Worm (Caenorhabditis elegans) whole organism, midembryonic: Measurements from ENCODE around the gene W05B10.4.

Source experiments
- T22C8.4 ChIP-seq: fragments of 200-800 bp; sonication (Bioruptor generic); IDR thresholded peaks from 2 replicates; pipeline ENCODE4 v1.3.6; 2022; ENCODE audit warnings: missing genetic modification characterization, missing compliant biosample characterization
- cog-1 ChIP-seq: sonication (generic microtip); optimal IDR thresholded peaks from 2 replicates; lab custom pipeline; 2016; ENCODE audit warnings: missing genetic modification characterization, missing compliant biosample characterization
- flt-1 ChIP-seq: fragments of 200-800 bp; sonication (Bioruptor generic); IDR thresholded peaks from 2 replicates; pipeline ENCODE4 v1.3.6; 2022; ENCODE audit warnings: missing genetic modification characterization, missing compliant biosample characterization
- klf-2 ChIP-seq: fragments of 200-800 bp; sonication (Bioruptor generic); conservative IDR thresholded peaks from 2 replicates; pipeline ENCODE4 v1.3.6; 2022; ENCODE audit warnings: missing genetic modification reagents, missing genetic modification characterization, missing compliant biosample characterization
- med-1 ChIP-seq: sonication (generic microtip); optimal IDR thresholded peaks from 2 replicates; lab custom pipeline; 2017; ENCODE audit warnings: missing genetic modification characterization, mild to moderate bottlenecking, missing compliant biosample characterization, antibody characterized with exemption, missing genetic modification reagents; ENCODE audit not compliant: insufficient read depth
- ref-1 ChIP-seq: fragments of 200-800 bp; sonication (Bioruptor generic); conservative IDR thresholded peaks from 2 replicates; pipeline ENCODE4 v1.3.6; 2022; ENCODE audit warnings: missing genetic modification reagents, missing genetic modification characterization, missing compliant biosample characterization
- tab-1 ChIP-seq: fragments of 200-800 bp; sonication (Bioruptor generic); IDR thresholded peaks from 2 replicates; pipeline ENCODE4 v1.3.6; 2022; ENCODE audit warnings: missing genetic modification characterization, missing compliant biosample characterization
- ztf-23 ChIP-seq: fragments of 200-800 bp; sonication (Bioruptor generic); IDR thresholded peaks from 2 replicates; pipeline ENCODE4 v1.3.6; 2022; ENCODE audit warnings: missing genetic modification reagents, missing genetic modification characterization, missing compliant biosample characterization
- ztf-29 ChIP-seq: fragments of 200-800 bp; sonication (Bioruptor generic); IDR thresholded peaks from 2 replicates; pipeline ENCODE4 v1.3.6; 2022; ENCODE audit warnings: missing genetic modification reagents, missing genetic modification characterization, missing compliant biosample characterization

Gene W05B10.4

DNA sequence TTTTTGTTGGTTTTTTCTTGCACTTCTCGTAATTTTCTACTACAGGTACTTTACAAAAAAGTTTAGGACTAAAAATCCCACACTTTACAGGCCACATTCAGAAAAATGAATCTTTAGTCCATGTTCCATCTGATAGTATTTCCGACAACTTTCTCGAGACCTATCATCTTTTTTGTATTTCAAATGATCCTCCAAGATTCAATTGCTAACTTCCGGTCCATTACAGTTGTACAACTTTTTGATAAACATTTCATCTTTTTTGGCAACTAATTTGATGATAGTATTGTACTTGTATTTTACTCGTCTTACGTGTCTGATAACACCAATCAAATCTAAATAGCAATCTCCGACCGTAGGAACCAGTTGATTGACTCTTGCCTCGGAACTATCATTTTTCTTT is 629 bp upstream of the W05B10.4 start:
- TF ChIP-seq cog-1 (tag; lab: Kevin White, UChicago) (no peak), T22C8.4 (GFP tag; lab: Robert Waterston, UW) (no peak), klf-2 (no peak)

DNA sequence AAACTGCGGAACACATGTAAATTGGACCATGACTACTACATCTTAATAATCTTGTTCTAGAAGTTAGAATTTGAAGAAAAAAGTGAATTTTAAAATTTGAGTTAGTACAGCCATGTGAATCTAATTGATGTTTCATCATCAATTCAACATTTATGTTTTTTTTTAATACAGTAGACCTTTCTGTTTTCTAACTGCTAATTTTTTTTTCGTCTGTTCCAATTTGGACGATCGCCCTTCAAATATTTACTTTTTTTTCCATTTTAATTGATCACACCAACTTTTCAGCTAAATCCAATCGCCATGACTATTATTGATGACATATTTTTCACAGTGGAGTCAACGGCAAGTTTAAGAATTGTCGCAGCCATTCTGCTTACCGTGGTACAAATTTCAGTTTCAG is 2.6 kb downstream of the W05B10.4 start, which contains the start of gene srx-116:
TSS of gene srx-116 (plus strand) at position 301 of the 400 bp plus-strand sequence.
- TF ChIP-seq tab-1 (GFP tag; lab: Robert Waterston, UW) (no peak), ztf-29 (no peak), med-1 (GFP tag; lab: Kevin White, UChicago) (no peak), cog-1 (tag; lab: Kevin White, UChicago) (no peak), flt-1 (no peak), klf-2 (no peak), ztf-23 (GFP tag; lab: Robert Waterston, UW) (no peak), T22C8.4 (GFP tag; lab: Robert Waterston, UW) (no peak), ref-1 (no peak)

DNA sequence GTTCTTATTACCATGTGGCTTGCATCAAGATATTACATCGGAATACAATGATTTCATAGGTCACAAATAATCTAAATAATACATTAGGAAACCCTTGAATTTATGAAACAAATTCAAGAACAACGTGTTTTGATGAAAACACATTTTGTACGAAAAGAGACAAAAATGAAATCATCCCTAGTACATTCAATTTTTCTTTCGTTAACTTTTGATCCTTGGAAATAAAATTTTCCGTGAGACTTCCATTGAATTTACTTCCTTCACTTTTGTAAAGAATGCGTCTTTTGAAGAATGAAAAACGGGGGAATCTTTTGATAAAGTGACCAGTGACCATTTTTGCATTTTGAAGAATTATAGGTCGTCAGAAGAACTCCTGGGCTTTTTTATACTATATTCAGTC is 5.7 kb downstream of the W05B10.4 start:
- no peak for TF ChIP-seq ref-1
- TF ChIP-seq ztf-29, result no peak
- no peak for TF ChIP-seq T22C8.4 (GFP tag; lab: Robert Waterston, UW)
- TF ChIP-seq ztf-23 (GFP tag; lab: Robert Waterston, UW), result no peak
- no peak for TF ChIP-seq flt-1
- no peak for TF ChIP-seq tab-1 (GFP tag; lab: Robert Waterston, UW)
- TF ChIP-seq cog-1 (tag; lab: Kevin White, UChicago), result no peak
- no peak for TF ChIP-seq med-1 (GFP tag; lab: Kevin White, UChicago)
- no peak for TF ChIP-seq klf-2

DNA sequence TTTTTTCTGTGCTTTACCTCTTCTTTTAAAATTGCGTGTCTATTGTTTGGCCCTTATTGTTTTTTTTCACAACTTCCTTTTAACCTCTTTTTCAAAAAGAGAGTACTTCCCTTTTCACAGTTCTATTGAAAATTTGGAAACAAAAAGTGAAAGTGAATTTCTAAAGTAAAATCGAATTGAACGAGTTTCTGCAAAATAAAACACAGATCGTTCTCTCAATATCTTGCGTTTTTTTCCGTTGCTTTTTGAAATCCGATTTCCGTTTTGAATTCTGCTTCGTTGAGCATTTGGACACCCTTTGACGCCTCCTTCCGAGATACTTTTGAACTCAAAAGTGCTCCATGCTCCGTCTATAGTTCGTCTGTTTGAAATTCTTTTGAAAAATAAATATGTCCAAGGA is 8.3 kb downstream of the W05B10.4 start:
- TF ChIP-seq flt-1 (no peak), ztf-23 (GFP tag; lab: Robert Waterston, UW) (no peak), ztf-29 (no peak), klf-2 (no peak), tab-1 (GFP tag; lab: Robert Waterston, UW) (no peak), med-1 (GFP tag; lab: Kevin White, UChicago) (no peak), ref-1 (no peak), cog-1 (tag; lab: Kevin White, UChicago) (no peak)

DNA sequence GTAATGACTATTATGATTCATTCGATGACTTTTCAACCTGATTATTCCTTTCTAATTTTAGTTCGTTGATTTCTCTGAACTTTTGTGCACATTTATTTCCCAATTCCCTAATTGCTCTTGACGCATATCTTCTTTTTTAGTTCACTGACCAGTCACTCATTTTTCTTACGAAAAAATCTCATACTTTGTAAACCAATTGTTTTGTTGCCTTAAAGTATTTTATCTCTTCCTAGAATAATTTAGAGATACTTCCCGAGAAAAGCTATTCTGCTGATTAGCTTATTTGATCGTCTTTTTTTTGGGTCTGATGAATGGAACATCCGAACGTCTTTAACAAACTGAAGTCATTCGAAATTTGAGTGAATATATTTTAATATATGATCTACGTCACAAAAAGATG is 11.3 kb downstream of the W05B10.4 start:
- TF ChIP-seq flt-1 (no peak), med-1 (GFP tag; lab: Kevin White, UChicago) (no peak), ref-1 (no peak), klf-2 (no peak), T22C8.4 (GFP tag; lab: Robert Waterston, UW) (no peak)

DNA sequence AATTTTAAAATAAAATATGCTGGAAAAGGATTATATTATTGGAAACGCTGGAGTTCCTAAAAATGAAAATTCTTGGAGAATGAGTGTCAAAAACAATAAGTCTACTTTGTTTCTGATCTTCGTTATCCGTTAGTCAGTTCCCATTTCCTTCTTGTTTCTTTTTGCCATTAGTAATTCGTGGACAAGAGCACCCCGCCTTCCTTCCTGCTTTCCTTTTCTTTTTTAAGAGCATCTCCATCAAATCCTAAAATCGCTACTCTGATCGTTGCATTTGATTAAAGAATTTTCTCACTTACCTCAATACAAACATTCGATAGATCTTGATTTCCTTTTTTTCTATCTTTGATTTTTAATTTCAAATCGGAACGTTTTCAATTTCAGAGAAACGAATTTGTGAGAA is 11.8 kb downstream of the W05B10.4 start, which contains the start of gene frpr-15:
TSS of gene frpr-15 (plus strand) at position 301 of the 400 bp plus-strand sequence.
- TF ChIP-seq T22C8.4 (GFP tag; lab: Robert Waterston, UW) (no peak), ref-1 (no peak), klf-2 (no peak), flt-1 (no peak), med-1 (GFP tag; lab: Kevin White, UChicago) (no peak), ztf-29 (no peak), ztf-23 (GFP tag; lab: Robert Waterston, UW) (no peak), cog-1 (tag; lab: Kevin White, UChicago) (no peak), tab-1 (GFP tag; lab: Robert Waterston, UW) (no peak)

DNA sequence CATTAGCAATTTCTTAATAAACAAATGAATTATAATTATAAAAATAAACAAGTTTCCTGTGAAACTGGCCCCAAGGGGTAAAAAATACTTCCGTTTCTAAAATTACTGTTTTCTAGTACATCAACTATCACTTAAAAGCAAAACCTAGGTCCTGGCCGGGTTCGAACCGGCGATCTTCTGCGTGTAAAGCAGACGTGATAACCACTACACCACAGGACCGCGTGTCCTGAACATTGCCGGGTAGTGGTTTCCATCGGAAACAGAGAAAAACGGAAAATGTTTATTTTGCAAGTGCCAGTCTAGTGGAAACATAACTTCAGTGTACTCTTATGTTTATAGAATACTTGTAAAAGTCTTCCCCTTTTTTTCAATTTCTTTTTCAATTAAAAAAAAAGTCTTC is 15.2 kb downstream of the W05B10.4 start:
- TF ChIP-seq klf-2 (no peak), tab-1 (GFP tag; lab: Robert Waterston, UW) (no peak), ztf-23 (GFP tag; lab: Robert Waterston, UW) (no peak), cog-1 (tag; lab: Kevin White, UChicago) (no peak), T22C8.4 (GFP tag; lab: Robert Waterston, UW) (no peak), ref-1 (no peak), med-1 (GFP tag; lab: Kevin White, UChicago) (no peak), ztf-29 (no peak), flt-1 (no peak)

DNA sequence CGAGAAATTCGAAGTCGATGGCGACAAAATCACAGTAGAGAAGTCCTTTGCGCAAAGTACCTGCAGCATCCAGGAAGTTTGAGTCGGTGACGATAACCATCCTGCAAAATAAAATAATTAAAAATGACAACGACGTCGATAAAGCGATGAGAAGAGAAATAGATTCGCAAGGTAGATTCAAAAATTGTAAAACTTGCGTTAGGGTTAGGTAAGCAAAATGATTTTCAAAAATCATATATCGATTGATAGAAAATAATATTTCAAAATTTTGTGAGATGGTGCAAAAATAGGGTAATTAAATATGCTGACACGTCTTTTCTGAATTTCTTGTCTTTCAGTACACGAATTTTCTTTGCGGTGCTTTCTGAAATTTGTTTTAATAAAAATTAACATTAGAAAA is 27.1 kb downstream of the W05B10.4 start, which contains the start of gene parn-1:
TSS of gene parn-1 (minus strand) at position 101 of the 400 bp plus-strand sequence.
- TF ChIP-seq tab-1 (GFP tag; lab: Robert Waterston, UW), result no peak

DNA sequence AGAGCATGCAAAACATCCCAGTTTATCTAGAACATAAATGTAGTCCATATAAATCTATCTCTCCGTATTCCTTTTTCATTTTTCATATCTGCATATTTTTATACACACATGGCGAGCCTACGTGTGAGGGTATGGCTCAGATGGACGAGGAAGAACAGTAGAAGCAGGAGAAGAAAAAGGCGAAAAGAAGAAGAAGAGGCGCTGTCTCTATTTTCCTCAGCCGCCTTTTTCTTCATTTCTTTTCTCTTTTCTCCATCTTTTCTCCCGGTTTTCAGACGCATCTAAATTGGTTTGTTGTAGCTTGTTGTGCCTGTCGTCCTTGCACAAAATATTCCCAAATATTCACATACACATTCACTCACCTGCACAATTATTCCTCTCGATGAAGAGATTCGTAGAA is 27.9 kb downstream of the W05B10.4 start, which contains the start of gene K10C8.4:
TSS of gene K10C8.4 (plus strand) at position 301 of the 400 bp plus-strand sequence.
- no peak for TF ChIP-seq T22C8.4 (GFP tag; lab: Robert Waterston, UW)
- TF ChIP-seq ztf-23 (GFP tag; lab: Robert Waterston, UW), result no peak
- no peak for TF ChIP-seq tab-1 (GFP tag; lab: Robert Waterston, UW)
- no peak for TF ChIP-seq klf-2

DNA sequence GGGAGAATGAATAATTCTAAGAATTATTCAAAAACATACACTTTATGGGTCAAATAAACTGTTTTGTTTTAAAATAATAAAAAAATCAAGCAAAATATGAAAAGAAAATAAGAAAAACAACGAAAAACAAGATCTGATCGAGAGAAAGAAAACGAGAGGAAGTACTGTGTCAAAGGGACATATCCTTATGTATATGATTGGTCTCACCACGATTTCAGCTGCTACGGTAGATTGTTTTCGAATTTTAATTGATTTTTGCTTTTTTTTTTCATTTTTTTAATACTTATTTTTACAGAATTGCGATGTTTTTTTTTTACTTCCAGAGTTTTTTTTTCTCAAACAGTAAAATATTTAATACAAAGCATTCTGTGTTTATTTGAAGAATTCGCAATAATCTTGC is 28.8 kb downstream of the W05B10.4 start:
- TF ChIP-seq ztf-23 (GFP tag; lab: Robert Waterston, UW) (no peak), flt-1 (no peak), klf-2 (no peak), ztf-29 (no peak), tab-1 (GFP tag; lab: Robert Waterston, UW) (no peak), ref-1 (no peak), med-1 (GFP tag; lab: Kevin White, UChicago) (no peak), T22C8.4 (GFP tag; lab: Robert Waterston, UW) (no peak), cog-1 (tag; lab: Kevin White, UChicago) (no peak)

DNA sequence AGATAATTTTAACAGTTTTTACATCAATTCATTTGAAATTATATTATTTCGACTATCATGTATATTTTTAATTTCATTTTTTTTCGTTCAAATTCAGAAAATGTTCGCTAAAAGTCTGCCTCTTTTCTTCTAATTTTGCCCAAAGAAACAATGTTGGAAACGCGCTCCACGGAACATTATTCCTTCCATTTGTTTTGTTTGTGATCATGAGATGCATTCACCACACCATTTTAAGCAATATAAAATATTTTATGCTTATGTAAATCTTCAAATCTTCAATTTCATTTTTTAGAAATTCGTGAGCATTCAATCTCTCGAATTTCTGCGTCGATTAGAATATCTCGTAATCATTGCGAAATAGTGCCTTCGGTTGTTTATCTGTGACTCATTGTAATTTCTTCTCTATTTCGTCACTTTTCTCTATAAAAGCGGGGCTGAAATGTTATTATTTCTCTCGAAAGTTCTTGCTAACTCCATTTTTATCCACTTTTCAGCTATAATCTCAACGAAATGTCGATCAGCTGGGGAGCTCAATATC is 29.4 kb downstream of the W05B10.4 start, which contains the start of gene istr-1:
TSS of gene istr-1 (plus strand) at position 495 of the 538 bp plus-strand sequence.
- TF ChIP-seq ztf-23 (GFP tag; lab: Robert Waterston, UW) (no peak), med-1 (GFP tag; lab: Kevin White, UChicago) (no peak), cog-1 (tag; lab: Kevin White, UChicago) (no peak), ref-1 (no peak), ztf-29 (no peak), flt-1 (no peak), klf-2 (no peak), tab-1 (GFP tag; lab: Robert Waterston, UW) (no peak), T22C8.4 (GFP tag; lab: Robert Waterston, UW) (no peak)
